Worm (Caenorhabditis elegans) whole organism, early embryonic: ENCODE data around the gene C14C10.1.

Experiments
- B0310.2 ChIP-seq: sonication (generic microtip); optimal IDR thresholded peaks from 2 replicates; lab custom pipeline; 2016; ENCODE audit warnings: mild to moderate bottlenecking, missing genetic modification characterization, missing compliant biosample characterization
- F13C5.2 ChIP-seq: sonication (generic microtip); optimal IDR thresholded peaks from 2 replicates; lab custom pipeline; 2017; ENCODE audit warnings: mild to moderate bottlenecking, missing genetic modification characterization, inconsistent platforms, missing compliant biosample characterization
- ama-1 ChIP-seq: fragments of 150-350 bp; optimal IDR thresholded peaks from 2 replicates; lab custom pipeline; 2014
- ceh-13 ChIP-seq: fragments of 200-800 bp; sonication (Bioruptor generic); optimal IDR thresholded peaks from 2 replicates; lab custom pipeline; 2018; ENCODE audit warnings: mild to moderate bottlenecking, missing genetic modification characterization, missing compliant biosample characterization
- flt-1 ChIP-seq: fragments of 200-800 bp; sonication (Bioruptor generic); IDR thresholded peaks from 2 replicates; pipeline ENCODE4 v1.3.6; 2022; ENCODE audit warnings: missing genetic modification characterization, missing compliant biosample characterization
- hmbx-1 ChIP-seq: sonication (generic microtip); optimal IDR thresholded peaks from 2 replicates; lab custom pipeline; 2016; ENCODE audit warnings: mild to moderate bottlenecking, missing genetic modification characterization, missing compliant biosample characterization
- hnd-1 ChIP-seq: sonication (generic microtip); optimal IDR thresholded peaks from 2 replicates; lab custom pipeline; 2016; ENCODE audit warnings: missing genetic modification characterization, missing compliant biosample characterization
- scrt-1 ChIP-seq: fragments of 200-800 bp; sonication (Bioruptor generic); IDR thresholded peaks from 2 replicates; pipeline ENCODE4 v1.3.6; 2022; ENCODE audit warnings: missing genetic modification characterization, missing compliant biosample characterization
- sea-1 ChIP-seq: fragments of 200-800 bp; sonication (Bioruptor generic); conservative IDR thresholded peaks from 2 replicates; pipeline ENCODE4 v1.3.6; 2022; ENCODE audit warnings: missing genetic modification characterization, missing compliant biosample characterization

DNA sequence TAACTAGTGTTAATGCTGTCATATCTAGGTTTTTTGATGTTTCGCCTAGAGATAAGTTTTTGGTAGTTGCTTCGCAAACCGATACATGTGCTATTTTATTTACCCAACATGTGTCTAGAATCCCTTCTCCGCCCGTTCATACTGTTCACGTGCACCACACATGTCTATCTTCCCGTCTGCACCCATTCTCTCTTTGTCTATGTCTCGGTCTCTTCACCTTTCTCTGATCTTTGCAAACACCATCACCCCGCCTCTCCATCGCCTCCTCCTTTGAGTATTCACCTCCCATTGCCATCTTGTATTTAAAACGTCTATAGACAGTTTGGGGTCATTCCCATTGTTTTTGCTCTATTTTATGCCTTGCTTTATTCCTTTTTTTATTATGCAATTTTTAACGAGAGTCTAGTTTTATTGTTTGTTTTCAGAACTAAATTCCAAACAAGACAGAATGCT lies 49.1 kb downstream of the C14C10.1 start, which contains the start of gene F56H9.2:
- TF ChIP-seq ama-1 (lab: Kevin White, UChicago) (no peak), flt-1 (GFP tag; lab: Robert Waterston, UW) (no peak), ceh-13 (GFP tag; lab: Kevin White, UChicago) (no peak), hnd-1 (tag; lab: Kevin White, UChicago) (no peak), sea-1 (GFP tag; lab: Robert Waterston, UW) (no peak), F13C5.2 (tag; lab: Kevin White, UChicago) (no peak), B0310.2 (tag; lab: Kevin White, UChicago) (no peak), hmbx-1 (no peak), scrt-1 (no peak)
